Fruit fly (Drosophila melanogaster) whole organism, embryonic: ENCODE measurements around the gene CG17234.

Experiments used
- Asciz ChIP-seq: fragments of 200-800 bp; sonication (Bioruptor generic); optimal IDR thresholded peaks from 2 replicates; lab custom pipeline; 2017; ENCODE audit warnings: missing biosample characterization, mild to moderate bottlenecking, missing genetic modification characterization, missing genetic modification reagents
- Atf6 ChIP-seq: fragments of 200-800 bp; sonication (Bioruptor generic); IDR thresholded peaks from 2 replicates; pipeline ENCODE4 v1.3.6; 2022; ENCODE audit warnings: missing biosample characterization, missing genetic modification characterization
- Awh ChIP-seq: fragments of 200-800 bp; sonication (Bioruptor generic); IDR thresholded peaks from 2 replicates; pipeline ENCODE4, ENCODE4 v1.3.6; 2022; ENCODE audit warnings: missing biosample characterization, missing genetic modification characterization
- Bdp1 ChIP-seq: fragments of 200-800 bp; sonication (Bioruptor generic); optimal IDR thresholded peaks from 3 replicates; lab custom pipeline; 2016; ENCODE audit warnings: missing biosample characterization, missing genetic modification characterization
- CG11093 ChIP-seq: fragments of 200-800 bp; sonication (Bioruptor generic); IDR thresholded peaks from 3 replicates; pipeline ENCODE4 v1.3.6; 2022; ENCODE audit warnings: missing biosample characterization, missing genetic modification characterization
- CG12391 ChIP-seq: fragments of 200-800 bp; sonication (Bioruptor generic); optimal IDR thresholded peaks from 3 replicates; lab custom pipeline; 2018; ENCODE audit warnings: missing biosample characterization, mild to moderate bottlenecking, missing genetic modification characterization, moderate library complexity
- CG13424 ChIP-seq: fragments of 200-800 bp; sonication (Bioruptor generic); optimal IDR thresholded peaks from 2 replicates; lab custom pipeline; 2019; ENCODE audit warnings: missing biosample characterization, mild to moderate bottlenecking, missing genetic modification characterization, moderate library complexity
- CG14667 ChIP-seq: fragments of 200-800 bp; sonication (Bioruptor generic); IDR thresholded peaks from 2 replicates; pipeline ENCODE4 v1.3.6; 2022; ENCODE audit warnings: missing biosample characterization, missing genetic modification characterization
- CG15269 ChIP-seq: fragments of 200-800 bp; sonication (Bioruptor generic); optimal IDR thresholded peaks from 2 replicates; lab custom pipeline; 2018; ENCODE audit warnings: missing biosample characterization, mild to moderate bottlenecking, missing genetic modification characterization, moderate library complexity
- CG1603 ChIP-seq: fragments of 200-800 bp; sonication (Bioruptor generic); optimal IDR thresholded peaks from 2 replicates; lab custom pipeline; 2019; ENCODE audit warnings: missing biosample characterization, mild to moderate bottlenecking, missing genetic modification characterization, moderate library complexity
- CG17385 ChIP-seq: fragments of 200-800 bp; sonication (Bioruptor generic); optimal IDR thresholded peaks from 3 replicates; lab custom pipeline; 2018; ENCODE audit warnings: missing biosample characterization, mild to moderate bottlenecking, missing genetic modification characterization
- CG17568 ChIP-seq: fragments of 200-800 bp; sonication (Bioruptor generic); optimal IDR thresholded peaks from 2 replicates; lab custom pipeline; 2018; ENCODE audit warnings: missing biosample characterization, mild to moderate bottlenecking, missing genetic modification characterization, moderate library complexity
- CG17612 ChIP-seq: fragments of 200-800 bp; sonication (Bioruptor generic); IDR thresholded peaks from 2 replicates; pipeline ENCODE4 v1.3.6; 2022; ENCODE audit warnings: missing biosample characterization, missing genetic modification characterization
- CG1832 ChIP-seq: fragments of 200-800 bp; sonication (Bioruptor generic); optimal IDR thresholded peaks from 2 replicates; lab custom pipeline; 2017; ENCODE audit warnings: missing biosample characterization, mild to moderate bottlenecking, missing genetic modification characterization, inconsistent platforms
- CG2712 ChIP-seq: fragments of 200-800 bp; optimal IDR thresholded peaks from 3 replicates; lab custom pipeline; 2019; ENCODE audit warnings: missing biosample characterization, mild to moderate bottlenecking, missing genetic modification characterization, moderate library complexity
- CG43689 ChIP-seq: fragments of 200-800 bp; sonication (Bioruptor generic); IDR thresholded peaks from 2 replicates; pipeline ENCODE4 v1.3.6; 2022; ENCODE audit warnings: missing biosample characterization, missing genetic modification characterization
- CG4854 ChIP-seq: fragments of 200-800 bp; sonication (Bioruptor generic); optimal IDR thresholded peaks from 2 replicates; lab custom pipeline; 2016; ENCODE audit warnings: missing biosample characterization, missing genetic modification characterization, inconsistent platforms
- CG6813 ChIP-seq: fragments of 200-800 bp; sonication (Bioruptor generic); optimal IDR thresholded peaks from 2 replicates; lab custom pipeline; 2017; ENCODE audit warnings: missing biosample characterization, missing genetic modification characterization, mild to moderate bottlenecking, moderate library complexity, missing genetic modification reagents
- CG7357 ChIP-seq: fragments of 200-800 bp; sonication (Bioruptor generic); IDR thresholded peaks from 3 replicates; pipeline ENCODE4 v1.3.6; 2022; ENCODE audit warnings: missing biosample characterization, missing genetic modification characterization
- CG7786 ChIP-seq: fragments of 200-800 bp; sonication (Bioruptor generic); optimal IDR thresholded peaks from 2 replicates; lab custom pipeline; 2016; ENCODE audit warnings: missing biosample characterization, missing genetic modification characterization
- CG8924 ChIP-seq: fragments of 200-800 bp; optimal IDR thresholded peaks from 3 replicates; lab custom pipeline; 2019; ENCODE audit warnings: missing biosample characterization, mild to moderate bottlenecking, missing genetic modification characterization, moderate library complexity
- Drgx ChIP-seq: fragments of 200-800 bp; sonication (Bioruptor generic); IDR thresholded peaks from 2 replicates; pipeline ENCODE4 v1.3.6; 2022; ENCODE audit warnings: missing biosample characterization, missing genetic modification characterization
- H15 ChIP-seq: fragments of 200-800 bp; sonication (Bioruptor generic); IDR thresholded peaks from 3 replicates; pipeline ENCODE4 v1.3.6; 2022; ENCODE audit warnings: missing biosample characterization, missing genetic modification characterization
- Hey ChIP-seq: fragments of 200-800 bp; sonication (Bioruptor generic); optimal IDR thresholded peaks from 3 replicates; lab custom pipeline; 2018; ENCODE audit warnings: missing biosample characterization, mild to moderate bottlenecking, missing genetic modification characterization
- Hr3 ChIP-seq: fragments of 200-800 bp; sonication (Bioruptor generic); optimal IDR thresholded peaks from 3 replicates; lab custom pipeline; 2016; ENCODE audit warnings: missing biosample characterization, missing genetic modification characterization
- Jarid2 ChIP-seq: fragments of 200-800 bp; sonication (Bioruptor generic); optimal IDR thresholded peaks from 3 replicates; lab custom pipeline; 2017; ENCODE audit warnings: mild to moderate bottlenecking, missing biosample characterization, missing genetic modification reagents, missing genetic modification characterization
- Myb ChIP-seq: fragments of 200-800 bp; sonication (Bioruptor generic); optimal IDR thresholded peaks from 2 replicates; lab custom pipeline; 2016; ENCODE audit warnings: missing biosample characterization, missing genetic modification characterization
- Nf-YA ChIP-seq: fragments of 200-800 bp; sonication (Bioruptor generic); IDR thresholded peaks from 2 replicates; pipeline ENCODE4 v1.3.6; 2022; ENCODE audit warnings: missing biosample characterization, missing genetic modification characterization
- Nf-YC ChIP-seq: fragments of 200-800 bp; optimal IDR thresholded peaks from 3 replicates; lab custom pipeline; 2019; ENCODE audit warnings: missing biosample characterization, mild to moderate bottlenecking, missing genetic modification characterization, moderate library complexity
- Usf ChIP-seq: fragments of 200-800 bp; sonication (Bioruptor generic); optimal IDR thresholded peaks from 2 replicates; lab custom pipeline; 2017; ENCODE audit warnings: missing genotype, missing biosample characterization, missing genetic modification characterization
- az2 ChIP-seq: fragments of 200-800 bp; sonication (Bioruptor generic); optimal IDR thresholded peaks from 3 replicates; lab custom pipeline; 2016; ENCODE audit warnings: missing biosample characterization, missing genetic modification characterization
- bcd ChIP-seq: fragments of 200-800 bp; sonication (Bioruptor generic); optimal IDR thresholded peaks from 2 replicates; lab custom pipeline; 2017; ENCODE audit warnings: missing biosample characterization, mild to moderate bottlenecking, missing genetic modification characterization
- cwo ChIP-seq: fragments of 200-800 bp; sonication (Bioruptor generic); optimal IDR thresholded peaks from 3 replicates; lab custom pipeline; 2017; ENCODE audit warnings: missing biosample characterization, missing genetic modification characterization, mild to moderate bottlenecking, moderate library complexity, missing genetic modification reagents
- ewg ChIP-seq: fragments of 200-800 bp; sonication (Bioruptor generic); optimal IDR thresholded peaks from 3 replicates; lab custom pipeline; 2017; ENCODE audit warnings: mild to moderate bottlenecking, missing biosample characterization, missing genetic modification reagents, missing genetic modification characterization
- grn ChIP-seq: fragments of 200-800 bp; sonication (Bioruptor generic); optimal IDR thresholded peaks from 3 replicates; lab custom pipeline; 2017; ENCODE audit warnings: missing biosample characterization, missing genetic modification characterization
- hkb ChIP-seq, 2 experiments: fragments of 200-800 bp in 1 of 2; fragments of >200 bp in 1 of 2; sonication (Bioruptor generic) in 1 of 2; IDR thresholded peaks in 1 of 2; optimal IDR thresholded peaks in 1 of 2; 2 replicates each; pipeline versions ENCODE4 v1.3.6 to Lab custom; 2017 to 2022; ENCODE audit warnings: missing biosample characterization in 1 of 2, missing genetic modification characterization in 1 of 2
- ind ChIP-seq: fragments of 200-800 bp; sonication (Bioruptor generic); optimal IDR thresholded peaks from 3 replicates; lab custom pipeline; 2016; ENCODE audit warnings: missing biosample characterization, missing genetic modification characterization
- jumu ChIP-seq: fragments of 200-800 bp; sonication (Bioruptor generic); optimal IDR thresholded peaks from 3 replicates; lab custom pipeline; 2016; ENCODE audit warnings: missing biosample characterization, missing genetic modification characterization
- mam ChIP-seq: fragments of 200-800 bp; sonication (Bioruptor generic); optimal IDR thresholded peaks from 3 replicates; lab custom pipeline; 2016; ENCODE audit warnings: missing biosample characterization, missing genetic modification characterization
- nmo ChIP-seq: fragments of 200-800 bp; sonication (Bioruptor generic); optimal IDR thresholded peaks from 2 replicates; lab custom pipeline; 2018; ENCODE audit warnings: missing biosample characterization, mild to moderate bottlenecking, missing genetic modification characterization, moderate library complexity
- pb ChIP-seq: fragments of 200-800 bp; sonication (Bioruptor generic); optimal IDR thresholded peaks from 3 replicates; lab custom pipeline; 2016; ENCODE audit warnings: missing biosample characterization, missing genetic modification characterization
- phol ChIP-seq: fragments of 200-800 bp; sonication (Bioruptor generic); optimal IDR thresholded peaks from 3 replicates; lab custom pipeline; 2018; ENCODE audit warnings: missing biosample characterization, mild to moderate bottlenecking, missing genetic modification characterization, moderate library complexity
- rib ChIP-seq: fragments of 200-800 bp; sonication (Bioruptor generic); IDR thresholded peaks from 2 replicates; pipeline ENCODE4 v1.3.6; 2022; ENCODE audit warnings: missing biosample characterization, missing genetic modification characterization
- row ChIP-seq: fragments of 200-800 bp; sonication (Bioruptor generic); IDR thresholded peaks from 3 replicates; pipeline ENCODE4 v1.3.6; 2022; ENCODE audit warnings: missing biosample characterization, missing genetic modification characterization
- sens ChIP-seq: fragments of 200-800 bp; sonication (Bioruptor generic); peaks from one replicate; lab custom pipeline; 2016; ENCODE audit warnings: missing biosample characterization, missing genetic modification characterization
- stwl ChIP-seq: fragments of 200-800 bp; sonication (Bioruptor generic); optimal IDR thresholded peaks from 3 replicates; lab custom pipeline; 2018; ENCODE audit warnings: missing biosample characterization, mild to moderate bottlenecking, missing genetic modification characterization, moderate library complexity
- trh ChIP-seq: fragments of 200-800 bp; sonication (Bioruptor generic); optimal IDR thresholded peaks from 2 replicates; lab custom pipeline; 2016; ENCODE audit warnings: missing biosample characterization, missing genetic modification characterization
- wdn ChIP-seq: fragments of 200-800 bp; sonication (Bioruptor generic); IDR thresholded peaks from 2 replicates; pipeline ENCODE4 v1.3.6; 2022; ENCODE audit warnings: missing biosample characterization, missing genetic modification characterization

The CG17234 gene

DNA sequence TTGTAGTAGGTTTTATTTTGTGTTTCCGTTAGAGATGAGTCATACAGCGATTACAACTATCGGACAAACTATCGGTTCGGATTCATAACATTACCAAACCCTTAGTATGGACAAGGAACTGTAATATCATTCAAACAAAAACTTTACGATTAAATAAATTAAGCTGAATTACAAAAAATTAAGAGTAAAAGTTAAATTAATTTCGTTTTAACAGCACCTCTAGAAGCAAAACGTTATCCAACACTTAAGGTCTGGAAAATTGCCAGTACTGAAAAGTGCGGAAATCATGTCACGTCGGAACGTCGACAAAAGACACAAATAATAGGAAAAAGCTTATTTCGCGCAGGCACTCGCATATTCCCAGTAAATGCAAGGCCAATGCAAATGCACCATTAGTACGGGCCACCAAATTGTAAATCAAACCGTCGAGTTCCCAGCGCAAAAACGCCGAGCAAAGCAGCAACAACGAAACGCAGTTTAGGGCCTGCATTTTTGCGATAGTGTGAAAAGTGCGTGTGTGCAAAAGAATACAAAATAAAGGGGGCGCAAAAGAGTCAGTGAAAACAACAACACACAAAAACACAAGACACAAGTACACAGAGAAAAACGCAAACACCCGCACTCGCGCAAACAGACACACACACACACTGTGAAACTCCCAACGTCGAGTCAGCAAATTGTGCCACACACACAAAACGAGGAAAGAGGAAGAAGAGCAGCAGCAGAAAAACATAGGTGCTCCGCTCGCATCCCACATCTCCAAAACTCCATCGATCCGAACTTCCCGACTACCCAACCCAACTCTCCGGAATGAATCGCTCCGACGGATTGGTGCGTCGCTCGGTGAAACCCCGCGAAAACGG, 26.4 kb upstream of the CG17234 start, which contains the start of the genes CG15387 and sau (continued):
- TF ChIP-seq H15 (GFP tag; lab: Robert Waterston, UW) (peak; percentile 76; the same call in 2 of the 3 replicates), az2 (peak; percentile 84), row (GFP tag; lab: Robert Waterston, UW) (peak; percentile 94), sens (GFP tag; lab: Kevin White, UChicago) (peak; percentile 99), Nf-YC (tag; lab: Kevin White, UChicago) (peak; percentile 78), Atf6 (GFP tag; lab: Robert Waterston, UW) (peak; percentile 90), CG1603 (tag; lab: Kevin White, UChicago) (peak; percentile 84), ind (GFP tag; lab: Kevin White, UChicago) (peak; percentile 89), Jarid2 (GFP tag; lab: Kevin White, UChicago) (peak; percentile 59), CG15269 (tag; lab: Kevin White, UChicago) (peak; percentile 85), wdn (peak; percentile 73; the same call in 1 of the 2 replicates), Myb (GFP tag; lab: Kevin White, UChicago) (peak; percentile 80), CG7357 (GFP tag; lab: Robert Waterston, UW) (peak; percentile 64; the same call in 1 of the 3 replicates), CG1832 (GFP tag; lab: Kevin White, UChicago) (no peak), jumu (GFP tag; lab: Kevin White, UChicago) (peak; percentile 84), CG43689 (GFP tag; lab: Robert Waterston, UW) (peak; percentile 64), CG6813 (GFP tag; lab: Kevin White, UChicago) (peak; percentile 58), Hr3 (GFP tag; lab: Kevin White, UChicago) (peak; percentile 85), CG2712 (tag; lab: Kevin White, UChicago) (peak; percentile 89), grn (GFP tag; lab: Kevin White, UChicago) (peak; percentile 34), nmo (GFP tag; lab: Kevin White, UChicago) (peak; percentile 91), CG17568 (GFP tag; lab: Kevin White, UChicago) (peak; percentile 76), mam (GFP tag; lab: Kevin White, UChicago) (peak; percentile 95), CG7786 (GFP tag; lab: Kevin White, UChicago) (peak; percentile 91), Drgx (GFP tag; lab: Robert Waterston, UW) (peak; percentile 65), Usf (GFP tag; lab: Kevin White, UChicago) (peak; percentile 64), CG12391 (peak; percentile 95), Bdp1 (peak; percentile 75), Hey (tag; lab: Kevin White, UChicago) (peak; percentile 33), CG17612 (GFP tag; lab: Robert Waterston, UW) (0 out of 2 replicates have a peak, but pooled peaks have one; percentile 35), CG8924 (tag; lab: Kevin White, UChicago) (peak; percentile 85), rib (GFP tag; lab: Robert Waterston, UW) (peak; percentile 75), Awh (GFP tag; lab: Robert Waterston, UW) (peak; percentile 65), Nf-YA (GFP tag; lab: Robert Waterston, UW) (peak; percentile 47), CG14667 (GFP tag; lab: Robert Waterston, UW) (peak; percentile 65), hkb (optimal IDR thresholded peaks at IDR 0.05; lab: Kevin White, UChicago) (no peak), hkb (GFP tag; IDR thresholded peaks at IDR 0.05; lab: Robert Waterston, UW) (peak; percentile 86), CG13424 (tag; lab: Kevin White, UChicago) (peak; percentile 90), trh (peak; percentile 41), Asciz (GFP tag; lab: Kevin White, UChicago) (peak; percentile 76), ewg (GFP tag; lab: Kevin White, UChicago) (peak; percentile 84), stwl (tag; lab: Kevin White, UChicago) (peak; percentile 93), CG11093 (GFP tag; lab: Robert Waterston, UW) (peak; percentile 72), CG4854 (GFP tag; lab: Kevin White, UChicago) (peak; percentile 88), pb (GFP tag; lab: Kevin White, UChicago) (peak; percentile 86), phol (tag; lab: Kevin White, UChicago) (peak; percentile 88), CG17385 (GFP tag; lab: Kevin White, UChicago) (peak; percentile 79), cwo (GFP tag; lab: Kevin White, UChicago) (peak; percentile 65), bcd (peak; percentile 82)
